Worm (Caenorhabditis elegans): ENCODE data around the gene F57B9.3.

DNA sequence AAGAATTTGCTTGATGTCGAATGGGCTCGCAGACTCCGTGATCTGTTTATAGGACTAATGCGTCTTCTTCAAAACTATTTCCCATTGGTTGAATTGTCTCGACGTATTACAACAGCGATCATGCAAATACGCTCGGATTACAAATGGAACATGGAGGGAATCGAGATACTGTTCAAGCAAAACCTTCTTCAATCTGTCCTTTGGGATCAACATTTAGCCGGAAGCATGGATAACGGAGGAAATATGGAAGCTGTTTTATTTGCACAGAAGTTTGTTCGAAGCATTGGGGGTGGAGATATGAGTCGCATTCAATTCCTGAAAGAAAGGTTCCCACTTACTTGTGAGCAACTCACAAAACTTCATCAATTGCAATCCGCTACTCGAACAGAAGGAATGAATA is 16.1 kb downstream of the F57B9.3 start:
- no peak for TF ChIP-seq ceh-82 (tag; optimal IDR thresholded peaks at IDR 0.05)
- no peak for TF ChIP-seq ztf-11 (tag; optimal IDR thresholded peaks at IDR 0.05)
- no peak for TF ChIP-seq fkh-10 (GFP tag; optimal IDR thresholded peaks at IDR 0.05)
- TF ChIP-seq nhr-111 (GFP tag; optimal IDR thresholded peaks at IDR 0.05): no peak
